Worm (Caenorhabditis elegans): ENCODE results near the gene F40G12.7.

DNA sequence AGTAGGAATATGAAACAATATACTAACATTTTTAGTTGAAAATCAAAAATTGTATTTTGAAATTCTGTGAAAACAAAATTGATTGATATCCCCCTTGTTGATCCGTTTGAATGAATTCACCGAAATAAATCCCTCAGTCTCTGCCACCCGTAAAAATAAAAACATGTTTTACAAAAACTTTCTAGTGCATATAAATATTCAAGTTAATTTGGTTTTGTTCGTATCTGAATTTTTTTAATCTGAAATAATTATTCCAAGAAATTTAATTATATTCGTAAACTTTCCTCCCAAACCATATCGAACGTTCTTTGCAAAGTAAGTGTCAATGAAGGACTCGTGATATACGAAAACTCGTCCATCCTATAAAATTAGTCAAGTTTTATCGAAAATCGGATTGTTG lies 1.3 kb upstream of the F40G12.7 start, which contains the start of gene F40G12.6:
- TF ChIP-seq nhr-12 (tag; optimal IDR thresholded peaks at IDR 0.05) = no peak
- TF ChIP-seq elt-3 (tag; optimal IDR thresholded peaks at IDR 0.05) = no peak
- no peak for TF ChIP-seq daf-12 (tag; optimal IDR thresholded peaks at IDR 0.05)
- TF ChIP-seq nhr-237 (tag; optimal IDR thresholded peaks at IDR 0.05) = no peak

All from whole organism, L3 larva.